Worm (Caenorhabditis elegans) whole organism, young adult: ENCODE results near the gene C28C12.11.

ENCODE experiments used
- B0261.1 ChIP-seq: sonication (generic microtip); optimal IDR thresholded peaks from 2 replicates; lab custom pipeline; 2016; ENCODE audit warnings: mild to moderate bottlenecking, missing genetic modification characterization, moderate library complexity, missing compliant biosample characterization
- Y79H2A.3 ChIP-seq: fragments of 200-800 bp; sonication (Bioruptor generic); conservative IDR thresholded peaks from 2 replicates; pipeline ENCODE4 v1.3.6; 2022; ENCODE audit warnings: missing genetic modification reagents, missing genetic modification characterization, missing compliant biosample characterization
- bed-1 ChIP-seq: fragments of 200-800 bp; sonication (Bioruptor generic); IDR thresholded peaks from 2 replicates; pipeline ENCODE4 v1.3.6; 2022; ENCODE audit warnings: missing genetic modification reagents, missing genetic modification characterization, missing compliant biosample characterization
- ceh-27 ChIP-seq: fragments of 200-800 bp; sonication (Bioruptor generic); optimal IDR thresholded peaks from 2 replicates; lab custom pipeline; 2018; ENCODE audit warnings: mild to moderate bottlenecking, missing genetic modification characterization, moderate library complexity, missing compliant biosample characterization
- dpl-1 ChIP-seq: fragments of 150-350 bp; optimal IDR thresholded peaks from 2 replicates; lab custom pipeline; 2014; ENCODE audit warnings: missing biosample characterization, missing genetic modification reagents, missing genetic modification characterization
- efl-1 ChIP-seq: fragments of 150-350 bp; optimal IDR thresholded peaks from 2 replicates; lab custom pipeline; 2014; ENCODE audit warnings: missing biosample characterization, missing genetic modification reagents, missing genetic modification characterization
- lsl-1 ChIP-seq: fragments of 200-800 bp; sonication (Bioruptor generic); optimal IDR thresholded peaks from 2 replicates; lab custom pipeline; 2018; ENCODE audit warnings: mild to moderate bottlenecking, missing genetic modification characterization, moderate library complexity, missing compliant biosample characterization
- nhr-90 ChIP-seq: sonication (generic microtip); optimal IDR thresholded peaks from 2 replicates; lab custom pipeline; 2016; ENCODE audit warnings: missing genotype, mild to moderate bottlenecking, missing genetic modification characterization, missing compliant biosample characterization
- unc-62 ChIP-seq: fragments of 150-350 bp; optimal IDR thresholded peaks from 2 replicates; lab custom pipeline; 2014; ENCODE audit warnings: missing biosample characterization, missing genetic modification reagents, missing genetic modification characterization
- ztf-22 ChIP-seq: fragments of 200-800 bp; sonication (Bioruptor generic); optimal IDR thresholded peaks from 2 replicates; lab custom pipeline; 2018; ENCODE audit warnings: mild to moderate bottlenecking, missing genetic modification characterization, moderate library complexity, missing compliant biosample characterization
- ztf-26 ChIP-seq: sonication (generic microtip); optimal IDR thresholded peaks from 2 replicates; lab custom pipeline; 2017; ENCODE audit warnings: missing genetic modification characterization, missing compliant biosample characterization

DNA sequence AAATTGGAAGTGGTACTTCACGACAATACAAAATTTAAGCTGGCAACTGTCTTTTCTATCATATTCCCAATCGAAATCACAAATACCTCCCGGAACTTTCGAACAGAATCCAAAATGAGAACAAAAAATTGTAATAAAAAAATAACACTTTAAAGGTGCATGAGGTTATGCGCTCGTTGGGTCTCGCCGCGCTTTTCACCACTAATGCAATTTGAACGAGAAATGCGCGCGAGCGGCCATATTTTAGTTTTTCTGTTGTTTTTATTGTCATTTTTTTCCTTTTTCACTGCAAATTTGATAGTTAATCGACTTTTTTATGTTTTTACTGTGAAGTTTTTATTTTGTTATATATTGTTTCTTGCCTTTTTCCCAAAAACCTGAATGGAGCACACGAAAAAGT lies 37.2 kb downstream of the C28C12.11 start, which contains the start of gene mes-6:
- TF ChIP-seq ceh-27 (GFP tag; lab: Kevin White, UChicago): no peak
- no peak for TF ChIP-seq nhr-90 (tag; lab: Kevin White, UChicago)
- no peak for TF ChIP-seq B0261.1 (tag; lab: Kevin White, UChicago)
- TF ChIP-seq bed-1: no peak
- no peak for TF ChIP-seq Y79H2A.3 (GFP tag; lab: Robert Waterston, UW)
- TF ChIP-seq unc-62 (GFP tag; lab: Kevin White, UChicago): no peak
- no peak for TF ChIP-seq ztf-22 (GFP tag; lab: Kevin White, UChicago)
- TF ChIP-seq efl-1: peak; percentile 92
- no peak for TF ChIP-seq ztf-26 (tag; lab: Kevin White, UChicago)
- TF ChIP-seq lsl-1 (GFP tag; lab: Kevin White, UChicago): peak; percentile 72
- TF ChIP-seq dpl-1 (GFP tag; lab: Kevin White, UChicago): peak; percentile 85
